Fruit fly (Drosophila melanogaster) whole organism, embryonic: ENCODE results near the gene frm.

Experiments
- BEAF-32 ChIP-seq: fragments of 200-800 bp; sonication (Bioruptor generic); optimal IDR thresholded peaks from 3 replicates; lab custom pipeline; 2017; ENCODE audit warnings: missing biosample characterization, missing genetic modification characterization, mild to moderate bottlenecking, moderate library complexity, missing genetic modification reagents
- CG11504 ChIP-seq: fragments of 200-800 bp; sonication (Bioruptor generic); optimal IDR thresholded peaks from 3 replicates; lab custom pipeline; 2019; ENCODE audit warnings: missing biosample characterization, mild to moderate bottlenecking, missing genetic modification characterization, moderate library complexity
- CG11560 ChIP-seq: fragments of 200-800 bp; sonication (Bioruptor generic); IDR thresholded peaks from 3 replicates; pipeline ENCODE4 v1.3.6; 2022; ENCODE audit warnings: missing biosample characterization, missing genetic modification characterization
- CG12219 ChIP-seq: fragments of 200-800 bp; sonication (Bioruptor generic); optimal IDR thresholded peaks from 3 replicates; lab custom pipeline; 2018; ENCODE audit warnings: missing biosample characterization, mild to moderate bottlenecking, missing genetic modification characterization
- CG12391 ChIP-seq: fragments of 200-800 bp; sonication (Bioruptor generic); optimal IDR thresholded peaks from 3 replicates; lab custom pipeline; 2018; ENCODE audit warnings: missing biosample characterization, mild to moderate bottlenecking, missing genetic modification characterization, moderate library complexity
- CG13624 ChIP-seq: fragments of 200-800 bp; sonication (Bioruptor generic); optimal IDR thresholded peaks from 2 replicates; lab custom pipeline; 2016; ENCODE audit warnings: missing biosample characterization, missing genetic modification characterization
- CG13775 ChIP-seq: fragments of 200-800 bp; sonication (Bioruptor generic); optimal IDR thresholded peaks from 3 replicates; lab custom pipeline; 2017; ENCODE audit warnings: missing biosample characterization, mild to moderate bottlenecking, missing genetic modification characterization
- CG15269 ChIP-seq: fragments of 200-800 bp; sonication (Bioruptor generic); optimal IDR thresholded peaks from 2 replicates; lab custom pipeline; 2018; ENCODE audit warnings: missing biosample characterization, mild to moderate bottlenecking, missing genetic modification characterization, moderate library complexity
- CG17186 ChIP-seq: fragments of 200-800 bp; sonication (Bioruptor generic); optimal IDR thresholded peaks from 3 replicates; lab custom pipeline; 2017; ENCODE audit warnings: missing biosample characterization, missing genetic modification reagents, missing genetic modification characterization
- CG1832 ChIP-seq: fragments of 200-800 bp; sonication (Bioruptor generic); optimal IDR thresholded peaks from 2 replicates; lab custom pipeline; 2017; ENCODE audit warnings: missing biosample characterization, mild to moderate bottlenecking, missing genetic modification characterization, inconsistent platforms
- CG2129 ChIP-seq: fragments of 200-800 bp; sonication (Bioruptor generic); IDR thresholded peaks from 2 replicates; pipeline ENCODE4 v1.3.6; 2022; ENCODE audit warnings: missing biosample characterization, missing genetic modification characterization; ENCODE audit not compliant: partially characterized antibody
- CG2889 ChIP-seq: fragments of 200-800 bp; sonication (Bioruptor generic); IDR thresholded peaks from 3 replicates; pipeline ENCODE4 v1.3.6; 2022; ENCODE audit warnings: missing biosample characterization, missing genetic modification characterization
- CG3065 ChIP-seq: fragments of 200-800 bp; sonication (Bioruptor generic); optimal IDR thresholded peaks from 2 replicates; lab custom pipeline; 2016; ENCODE audit warnings: missing biosample characterization, missing genetic modification characterization
- CG33213 ChIP-seq: fragments of 200-800 bp; sonication (Bioruptor generic); optimal IDR thresholded peaks from 3 replicates; lab custom pipeline; 2016; ENCODE audit warnings: missing biosample characterization, missing genetic modification characterization
- CG3726 ChIP-seq: fragments of 200-800 bp; sonication (Bioruptor generic); IDR thresholded peaks from 3 replicates; pipeline ENCODE4, ENCODE4 v1.3.6; 2022; ENCODE audit warnings: missing biosample characterization, missing genetic modification characterization
- CG6254 ChIP-seq: fragments of 200-800 bp; sonication (Bioruptor generic); optimal IDR thresholded peaks from 3 replicates; lab custom pipeline; 2017; ENCODE audit warnings: mild to moderate bottlenecking, missing biosample characterization, missing genetic modification reagents, missing genetic modification characterization
- CG7556 ChIP-seq: fragments of 200-800 bp; sonication (Bioruptor generic); optimal IDR thresholded peaks from 2 replicates; lab custom pipeline; 2017; ENCODE audit warnings: missing biosample characterization, mild to moderate bottlenecking, missing genetic modification characterization
- CG8388 ChIP-seq: fragments of 200-800 bp; sonication (Bioruptor generic); optimal IDR thresholded peaks from 2 replicates; lab custom pipeline; 2019; ENCODE audit warnings: missing biosample characterization, mild to moderate bottlenecking, missing genetic modification characterization, moderate library complexity
- CG8944 ChIP-seq: fragments of 200-800 bp; sonication (Bioruptor generic); optimal IDR thresholded peaks from 3 replicates; lab custom pipeline; 2016; ENCODE audit warnings: missing biosample characterization, missing genetic modification characterization
- CG9609 ChIP-seq: fragments of 200-800 bp; sonication (Bioruptor generic); optimal IDR thresholded peaks from 3 replicates; lab custom pipeline; 2016; ENCODE audit warnings: missing biosample characterization, missing genetic modification characterization
- CG9932 ChIP-seq: fragments of 200-800 bp; sonication (Bioruptor generic); IDR thresholded peaks from 2 replicates; pipeline ENCODE4 v1.3.6; 2022; ENCODE audit warnings: missing biosample characterization, missing genetic modification characterization
- D19B ChIP-seq: fragments of 200-800 bp; sonication (Bioruptor generic); optimal IDR thresholded peaks from 2 replicates; lab custom pipeline; 2017; ENCODE audit warnings: missing biosample characterization, mild to moderate bottlenecking, missing genetic modification characterization
- Drgx ChIP-seq: fragments of 200-800 bp; sonication (Bioruptor generic); IDR thresholded peaks from 2 replicates; pipeline ENCODE4 v1.3.6; 2022; ENCODE audit warnings: missing biosample characterization, missing genetic modification characterization
- E2f2 ChIP-seq: fragments of 200-800 bp; sonication (Bioruptor generic); IDR thresholded peaks from 2 replicates; pipeline ENCODE4 v1.3.6; 2022; ENCODE audit warnings: missing biosample characterization, missing genetic modification characterization
- Med ChIP-seq: fragments of 200-800 bp; sonication (Bioruptor generic); peaks from one replicate; lab custom pipeline; 2016; ENCODE audit warnings: missing biosample characterization, missing genetic modification characterization, mild to moderate bottlenecking, inconsistent platforms, moderate library complexity
- Neu2 ChIP-seq: fragments of 200-800 bp; sonication (Bioruptor generic); optimal IDR thresholded peaks from 3 replicates; lab custom pipeline; 2016; ENCODE audit warnings: missing biosample characterization, missing genetic modification characterization, borderline replicate concordance
- Oaz ChIP-seq: fragments of 200-800 bp; sonication (Bioruptor generic); IDR thresholded peaks from 2 replicates; pipeline ENCODE4 v1.3.6; 2022; ENCODE audit warnings: missing biosample characterization, missing genetic modification characterization
- Pdp1 ChIP-seq, 2 experiments: fragments of 200-800 bp; sonication (Bioruptor generic); optimal IDR thresholded peaks; 3 replicates each; lab custom pipeline; 2016; ENCODE audit warnings: missing biosample characterization in 2 of 2, missing genetic modification characterization in 2 of 2, mild to moderate bottlenecking in 1 of 2, moderate library complexity in 1 of 2
- ac ChIP-seq: fragments of 200-800 bp; sonication (Bioruptor generic); optimal IDR thresholded peaks from 3 replicates; lab custom pipeline; 2017; ENCODE audit warnings: missing biosample characterization, mild to moderate bottlenecking, missing genetic modification characterization
- cato ChIP-seq: fragments of 200-800 bp; sonication (Bioruptor generic); optimal IDR thresholded peaks from 2 replicates; lab custom pipeline; 2016; ENCODE audit warnings: missing biosample characterization, missing genetic modification characterization, borderline replicate concordance
- chinmo ChIP-seq: fragments of 200-800 bp; sonication (Bioruptor generic); IDR thresholded peaks from 4 replicates; pipeline ENCODE4 v1.3.6; 2022; ENCODE audit warnings: missing biosample characterization, missing genetic modification characterization; ENCODE audit not compliant: partially characterized antibody
- croc ChIP-seq: fragments of 200-800 bp; sonication (Bioruptor generic); conservative IDR thresholded peaks from 3 replicates; pipeline ENCODE4 v1.3.6; 2022; ENCODE audit warnings: missing biosample characterization, missing genetic modification characterization
- dysf ChIP-seq: fragments of 200-800 bp; sonication (Bioruptor generic); IDR thresholded peaks from 3 replicates; pipeline ENCODE4 v1.3.6; 2022; ENCODE audit warnings: missing biosample characterization, missing genetic modification characterization
- ewg ChIP-seq: fragments of 200-800 bp; sonication (Bioruptor generic); optimal IDR thresholded peaks from 3 replicates; lab custom pipeline; 2017; ENCODE audit warnings: mild to moderate bottlenecking, missing biosample characterization, missing genetic modification reagents, missing genetic modification characterization
- gem ChIP-seq: fragments of 200-800 bp; sonication (Bioruptor generic); optimal IDR thresholded peaks from 2 replicates; lab custom pipeline; 2019; ENCODE audit warnings: missing biosample characterization, mild to moderate bottlenecking, missing genetic modification characterization, moderate library complexity
- grau ChIP-seq: fragments of 200-800 bp; optimal IDR thresholded peaks from 3 replicates; lab custom pipeline; 2019; ENCODE audit warnings: missing biosample characterization, mild to moderate bottlenecking, missing genetic modification characterization, moderate library complexity
- hb ChIP-seq: fragments of 200-800 bp; sonication (Bioruptor generic); IDR thresholded peaks from 3 replicates; pipeline ENCODE4 v1.3.6; 2022; ENCODE audit warnings: missing biosample characterization, missing genetic modification characterization; ENCODE audit not compliant: partially characterized antibody
- jumu ChIP-seq: fragments of 200-800 bp; sonication (Bioruptor generic); optimal IDR thresholded peaks from 3 replicates; lab custom pipeline; 2016; ENCODE audit warnings: missing biosample characterization, missing genetic modification characterization
- lmd ChIP-seq: fragments of 200-800 bp; sonication (Bioruptor generic); IDR thresholded peaks from 2 replicates; pipeline ENCODE4 v1.3.6; 2022; ENCODE audit warnings: missing biosample characterization, missing genetic modification characterization
- otp ChIP-seq: fragments of 200-800 bp; sonication (Bioruptor generic); IDR thresholded peaks from 3 replicates; pipeline ENCODE4, ENCODE4 v1.3.6; 2022; ENCODE audit warnings: missing biosample characterization, missing genetic modification characterization
- peb ChIP-seq: fragments of 200-800 bp; sonication (Bioruptor generic); IDR thresholded peaks from 2 replicates; pipeline ENCODE4 v1.3.6; 2022; ENCODE audit warnings: missing biosample characterization, missing genetic modification characterization
- prd ChIP-seq, 3 experiments: fragments of >200 bp in 2 of 3; fragments of 200-800 bp in 1 of 3; sonication (Bioruptor generic) in 1 of 3; optimal IDR thresholded peaks in 2 of 3; IDR thresholded peaks in 1 of 3; 2 replicates in 2 of 3; 3 replicates in 1 of 3; pipeline versions ENCODE4 v1.3.6 to Lab custom; 2017 to 2022; ENCODE audit warnings: missing biosample characterization in 1 of 3, missing genetic modification characterization in 1 of 3
- unc-4 ChIP-seq: fragments of 200-800 bp; sonication (Bioruptor generic); IDR thresholded peaks from 2 replicates; pipeline ENCODE4 v1.3.6; 2022; ENCODE audit warnings: missing biosample characterization, missing genetic modification characterization; ENCODE audit not compliant: partially characterized antibody
- wdn ChIP-seq: fragments of 200-800 bp; sonication (Bioruptor generic); IDR thresholded peaks from 2 replicates; pipeline ENCODE4 v1.3.6; 2022; ENCODE audit warnings: missing biosample characterization, missing genetic modification characterization

Gene frm

dm6 chr3L:5576543-5576942 lies 25.6 kb upstream of the frm start (continued):
- TF ChIP-seq BEAF-32 (GFP tag; lab: Kevin White, UChicago): no peak
- no peak for TF ChIP-seq Oaz (GFP tag; lab: Robert Waterston, UW)
- 0 out of 3 replicates have a peak, but pooled peaks have one; percentile 6 for TF ChIP-seq dysf (GFP tag; lab: Robert Waterston, UW)
- TF ChIP-seq CG3726 (GFP tag; lab: Robert Waterston, UW): no peak
- no peak for TF ChIP-seq CG1832 (GFP tag; lab: Kevin White, UChicago)
- no peak for TF ChIP-seq croc (GFP tag; lab: Robert Waterston, UW)
- TF ChIP-seq CG13775: no peak
- TF ChIP-seq otp (GFP tag; lab: Robert Waterston, UW): no peak
- peak; percentile 77 for TF ChIP-seq Med (GFP tag; lab: Kevin White, UChicago)
- no peak for TF ChIP-seq ac (GFP tag; lab: Kevin White, UChicago)
- TF ChIP-seq prd (optimal IDR thresholded peaks at IDR 0.05; lab: Kevin White, UChicago): no peak
- peak; percentile 10; the same call in 1 of the 3 replicates for TF ChIP-seq prd (GFP tag; IDR thresholded peaks at IDR 0.05; lab: Robert Waterston, UW)
- TF ChIP-seq CG11560 (tag; lab: Robert Waterston, UW): no peak
- TF ChIP-seq unc-4 (GFP tag; lab: Robert Waterston, UW): no peak
- TF ChIP-seq D19B (GFP tag; lab: Kevin White, UChicago): no peak
- peak; percentile 74 for TF ChIP-seq grau (tag; lab: Kevin White, UChicago)
- no peak for TF ChIP-seq CG9609 (GFP tag; lab: Kevin White, UChicago)
- TF ChIP-seq CG15269 (tag; lab: Kevin White, UChicago): no peak
- TF ChIP-seq Pdp1 (GFP tag; optimal IDR thresholded peaks at IDR 0.05; lab: Kevin White, UChicago): no peak
- no peak for TF ChIP-seq CG8944 (GFP tag; lab: Kevin White, UChicago)
- no peak for TF ChIP-seq cato (GFP tag; lab: Kevin White, UChicago)
- TF ChIP-seq CG6254: peak; percentile 31
- no peak for TF ChIP-seq gem (tag; lab: Kevin White, UChicago)
- TF ChIP-seq CG2129 (GFP tag; lab: Robert Waterston, UW): no peak
- TF ChIP-seq CG12391: no peak
- no peak for TF ChIP-seq CG17186 (GFP tag; lab: Kevin White, UChicago)
- TF ChIP-seq Drgx: 0 out of 2 replicates have a peak, but pooled peaks have one; percentile 17
- no peak for TF ChIP-seq E2f2
- TF ChIP-seq lmd (GFP tag; lab: Robert Waterston, UW): peak; percentile 12; the same call in 1 of the 2 replicates
- no peak for TF ChIP-seq hb (GFP tag; lab: Robert Waterston, UW)
- no peak for TF ChIP-seq CG7556 (GFP tag; lab: Kevin White, UChicago)
- TF ChIP-seq CG11504: peak; percentile 7

dm6 chr3L:5575524-5575923 lies 24.6 kb upstream of the frm start:
- no peak for TF ChIP-seq Neu2 (GFP tag; lab: Kevin White, UChicago)
- TF ChIP-seq Med (GFP tag; lab: Kevin White, UChicago): peak; percentile 43
- peak; percentile 62 for TF ChIP-seq CG8388 (GFP tag; lab: Kevin White, UChicago)

dm6 chr3L:5571051-5571450 lies 20.1 kb upstream of the frm start:
- TF ChIP-seq Drgx (peak; percentile 31; the same call in 1 of the 2 replicates), CG9932 (GFP tag; lab: Robert Waterston, UW) (0 out of 2 replicates have a peak, but pooled peaks have one; percentile 10), CG13624 (GFP tag; lab: Kevin White, UChicago) (no peak), cato (GFP tag; lab: Kevin White, UChicago) (no peak), CG33213 (GFP tag; lab: Kevin White, UChicago) (no peak), chinmo (GFP tag; lab: Robert Waterston, UW) (0 out of 4 replicates have a peak, but pooled peaks have one; percentile 39), Pdp1 (GFP tag; optimal IDR thresholded peaks at IDR 0.05; lab: Kevin White, UChicago) (peak in 1 of 2 experiments; percentile 75), dysf (GFP tag; lab: Robert Waterston, UW) (no peak), peb (GFP tag; lab: Robert Waterston, UW) (no peak), CG3065 (GFP tag; lab: Kevin White, UChicago) (no peak), jumu (GFP tag; lab: Kevin White, UChicago) (no peak), ewg (GFP tag; lab: Kevin White, UChicago) (no peak), CG12219 (GFP tag; lab: Kevin White, UChicago) (no peak), CG2889 (GFP tag; lab: Robert Waterston, UW) (0 out of 3 replicates have a peak, but pooled peaks have one; percentile 17), wdn (GFP tag; lab: Robert Waterston, UW) (no peak)
- TF ChIP-seq, all 482 proteins: peak for 5
